Fruit fly (Drosophila melanogaster): ENCODE data around the gene CG9330.

Gene CG9330

dm6 chr3L:19590422-19590821, 4.4 kb downstream of the CG9330 start, which contains the start of gene CG14100 (continued):
- TF ChIP-seq schlank (tag; optimal IDR thresholded peaks at IDR 0.05) (peak; percentile 100), CG2120 (GFP tag; optimal IDR thresholded peaks at IDR 0.05) (peak; percentile 100), NFAT (GFP tag; IDR thresholded peaks at IDR 0.05) (peak; percentile 100), CG8089 (GFP tag; optimal IDR thresholded peaks at IDR 0.05) (peak; percentile 100), cato (GFP tag; optimal IDR thresholded peaks at IDR 0.05; ENCODE audit: borderline replicate concordance) (peak; percentile 100), zf30C (GFP tag; optimal IDR thresholded peaks at IDR 0.05) (peak; percentile 90), jumu (GFP tag; optimal IDR thresholded peaks at IDR 0.05) (peak; percentile 100), CG7745 (tag; optimal IDR thresholded peaks at IDR 0.05) (peak; percentile 99), Mes4 (GFP tag; optimal IDR thresholded peaks at IDR 0.05) (peak; percentile 100), CG2202 (tag; optimal IDR thresholded peaks at IDR 0.05) (peak; percentile 100), CG1832 (GFP tag; optimal IDR thresholded peaks at IDR 0.05) (peak; percentile 13), MBD-R2 (GFP tag; IDR thresholded peaks at IDR 0.05) (peak; percentile 100), tll (GFP tag; optimal IDR thresholded peaks at IDR 0.05) (peak in 1 of 2 experiments; percentile 95), Rfx (GFP tag; IDR thresholded peaks at IDR 0.05) (peak; percentile 100), vnd (GFP tag; IDR thresholded peaks at IDR 0.05; ENCODE audit: partially characterized antibody) (peak; percentile 8; the same call in 1 of the 3 replicates), CG43689 (GFP tag; IDR thresholded peaks at IDR 0.05) (peak; percentile 100), Med (GFP tag) (peak; percentile 100), CG4282 (GFP tag; optimal IDR thresholded peaks at IDR 0.05) (peak; percentile 100), Bgb (GFP tag; IDR thresholded peaks at IDR 0.05; ENCODE audit: partially characterized antibody) (no peak), CG2889 (GFP tag; IDR thresholded peaks at IDR 0.05) (peak; percentile 100), ERR (GFP tag; optimal IDR thresholded peaks at IDR 0.05) (peak; percentile 100), dmrt99B (tag; optimal IDR thresholded peaks at IDR 0.05) (peak; percentile 100), CG3065 (GFP tag; optimal IDR thresholded peaks at IDR 0.05) (peak; percentile 100), ken (GFP tag; IDR thresholded peaks at IDR 0.05) (peak; percentile 100), sens-2 (GFP tag; IDR thresholded peaks at IDR 0.05) (peak; percentile 100), lab (GFP tag; optimal IDR thresholded peaks at IDR 0.05) (peak; percentile 100), CG13424 (tag; optimal IDR thresholded peaks at IDR 0.05) (peak; percentile 100), rib (GFP tag; IDR thresholded peaks at IDR 0.05) (peak; percentile 100), CTCF (GFP tag; optimal IDR thresholded peaks at IDR 0.05) (peak; percentile 85), CG3995 (GFP tag; optimal IDR thresholded peaks at IDR 0.05) (peak; percentile 94), inv (GFP tag; IDR thresholded peaks at IDR 0.05; ENCODE audit: partially characterized antibody) (peak; percentile 39; the same call in 1 of the 2 replicates), Dad (GFP tag; optimal IDR thresholded peaks at IDR 0.05) (peak; percentile 100), CG17361 (GFP tag; IDR thresholded peaks at IDR 0.05) (peak; percentile 100), Sox100B (GFP tag; optimal IDR thresholded peaks at IDR 0.05) (peak; percentile 100), Tbp (GFP tag; optimal IDR thresholded peaks at IDR 0.05) (no peak), row (GFP tag; IDR thresholded peaks at IDR 0.05) (peak; percentile 100), CG8924 (tag; optimal IDR thresholded peaks at IDR 0.05) (peak; percentile 100), CG15601 (tag; optimal IDR thresholded peaks at IDR 0.05) (peak; percentile 100), Fer1 (GFP tag; optimal IDR thresholded peaks at IDR 0.05) (peak; percentile 100), Mad (GFP tag; optimal IDR thresholded peaks at IDR 0.05) (peak; percentile 100), otp (GFP tag; IDR thresholded peaks at IDR 0.05) (peak; percentile 100), prd (optimal IDR thresholded peaks at IDR 0.05) (no peak), prd (GFP tag; IDR thresholded peaks at IDR 0.05) (peak; percentile 100), lola (GFP tag; optimal IDR thresholded peaks at IDR 0.05) (peak in 1 of 3 experiments; percentile 100), stwl (tag; optimal IDR thresholded peaks at IDR 0.05) (peak; percentile 99), slbo (GFP tag; IDR thresholded peaks at IDR 0.05) (peak; percentile 100), insv (GFP tag; optimal IDR thresholded peaks at IDR 0.05) (peak; percentile 91 to 93), sqz (GFP tag; optimal IDR thresholded peaks at IDR 0.05) (peak; percentile 100), CG15269 (tag; optimal IDR thresholded peaks at IDR 0.05) (peak; percentile 100), C15 (GFP tag; IDR thresholded peaks at IDR 0.05) (peak; percentile 100), Gug (GFP tag; IDR thresholded peaks at IDR 0.05) (peak; percentile 100)
